Fruit fly (Drosophila melanogaster): ENCODE data around the gene Mco3.

The Mco3 gene

dm6 chr3R:25880971-25881809, 16.1 kb upstream of the Mco3 start, which contains the start of gene Tsp96F (continued):
- TF ChIP-seq al (GFP tag; IDR thresholded peaks at IDR 0.05): no peak
- 0 out of 4 replicates have a peak, but pooled peaks have one; percentile 41 for TF ChIP-seq chinmo (GFP tag; IDR thresholded peaks at IDR 0.05; ENCODE audit: partially characterized antibody)
- TF ChIP-seq CG15514 (GFP tag; optimal IDR thresholded peaks at IDR 0.05): peak; percentile 71
- TF ChIP-seq CG10543 (GFP tag; optimal IDR thresholded peaks at IDR 0.05): no peak
- no peak for TF ChIP-seq CG6689 (GFP tag; IDR thresholded peaks at IDR 0.05)
- TF ChIP-seq YL-1 (GFP tag; optimal IDR thresholded peaks at IDR 0.05): no peak
- TF ChIP-seq Med (GFP tag): peak; percentile 83
- no peak for TF ChIP-seq Dip3 (GFP tag; optimal IDR thresholded peaks at IDR 0.05)
- TF ChIP-seq CG12155 (GFP tag; optimal IDR thresholded peaks at IDR 0.05): no peak
- no peak for TF ChIP-seq CG33557 (GFP tag; optimal IDR thresholded peaks at IDR 0.05)
- TF ChIP-seq CG12744 (GFP tag; optimal IDR thresholded peaks at IDR 0.05): no peak
- no peak for TF ChIP-seq nom (GFP tag; optimal IDR thresholded peaks at IDR 0.05)
- TF ChIP-seq Gug (GFP tag; IDR thresholded peaks at IDR 0.05): no peak
- TF ChIP-seq CG17359 (tag; optimal IDR thresholded peaks at IDR 0.05): peak; percentile 8
- TF ChIP-seq vnd (GFP tag; IDR thresholded peaks at IDR 0.05; ENCODE audit: partially characterized antibody): no peak
- TF ChIP-seq zf30C (GFP tag; optimal IDR thresholded peaks at IDR 0.05): no peak
- TF ChIP-seq unpg (GFP tag; optimal IDR thresholded peaks at IDR 0.05): no peak
- TF ChIP-seq cato (GFP tag; optimal IDR thresholded peaks at IDR 0.05; ENCODE audit: borderline replicate concordance): no peak
- no peak for TF ChIP-seq Hr51 (GFP tag; optimal IDR thresholded peaks at IDR 0.05)
- TF ChIP-seq kni (GFP tag; optimal IDR thresholded peaks at IDR 0.05): peak; percentile 57
- TF ChIP-seq fd64A (GFP tag; optimal IDR thresholded peaks at IDR 0.05): no peak
- TF ChIP-seq hbn (GFP tag; IDR thresholded peaks at IDR 0.05; ENCODE audit: partially characterized antibody): peak; percentile 30; the same call in 1 of the 2 replicates
- TF ChIP-seq gem (tag; optimal IDR thresholded peaks at IDR 0.05): no peak
- TF ChIP-seq exex (tag; optimal IDR thresholded peaks at IDR 0.05): no peak
- no peak for TF ChIP-seq CHES-1-like (GFP tag; optimal IDR thresholded peaks at IDR 0.05)
- TF ChIP-seq Sox102F (GFP tag; optimal IDR thresholded peaks at IDR 0.05): no peak
- TF ChIP-seq CG34376 (GFP tag; optimal IDR thresholded peaks at IDR 0.05): peak; percentile 36
- no peak for TF ChIP-seq Tbp (GFP tag; optimal IDR thresholded peaks at IDR 0.05)
- TF ChIP-seq CG31365 (tag; optimal IDR thresholded peaks at IDR 0.05): no peak
- TF ChIP-seq Jarid2 (GFP tag; optimal IDR thresholded peaks at IDR 0.05): peak; percentile 31
- no peak for TF ChIP-seq CG14014 (GFP tag; IDR thresholded peaks at IDR 0.05)
- TF ChIP-seq pan (optimal IDR thresholded peaks at IDR 0.05): no peak
- TF ChIP-seq pan (GFP tag; optimal IDR thresholded peaks at IDR 0.05 in 1 of 2, IDR thresholded peaks at IDR 0.05 in 1 of 2): no peak
- peak; percentile 33 for TF ChIP-seq CG4707 (GFP tag; optimal IDR thresholded peaks at IDR 0.05)
- no peak for TF ChIP-seq CG4820 (GFP tag; optimal IDR thresholded peaks at IDR 0.05)
- no peak for TF ChIP-seq tx (GFP tag; optimal IDR thresholded peaks at IDR 0.05)
- TF ChIP-seq gce (GFP tag; IDR thresholded peaks at IDR 0.05): no peak
- no peak for TF ChIP-seq jumu (GFP tag; optimal IDR thresholded peaks at IDR 0.05)
- TF ChIP-seq CG5953 (GFP tag; IDR thresholded peaks at IDR 0.05): no peak
- TF ChIP-seq Atf6 (GFP tag; IDR thresholded peaks at IDR 0.05): no peak; the same call in 1 of the 2 replicates
- TF ChIP-seq sna (GFP tag; IDR thresholded peaks at IDR 0.05; ENCODE audit: partially characterized antibody): 0 out of 2 replicates have a peak, but pooled peaks have one; percentile 0
- TF ChIP-seq CG6272 (GFP tag; IDR thresholded peaks at IDR 0.05): no peak
- peak; percentile 53 for TF ChIP-seq Hmr (GFP tag; optimal IDR thresholded peaks at IDR 0.05)
- TF ChIP-seq Taf1 (GFP tag; IDR thresholded peaks at IDR 0.05): no peak
- peak; percentile 16 for TF ChIP-seq nerfin-1 (tag; optimal IDR thresholded peaks at IDR 0.05)
- TF ChIP-seq CG5180 (GFP tag; optimal IDR thresholded peaks at IDR 0.05): no peak
- TF ChIP-seq Scr (GFP tag; IDR thresholded peaks at IDR 0.05; ENCODE audit: partially characterized antibody): peak; percentile 63
- peak; percentile 32 for TF ChIP-seq Abd-B (GFP tag; optimal IDR thresholded peaks at IDR 0.05)

Data from whole organism, embryonic.